Fruit fly (Drosophila melanogaster) whole organism, embryonic: ENCODE results near the gene path.

ENCODE experiments used
- Atf6 ChIP-seq: fragments of 200-800 bp; sonication (Bioruptor generic); IDR thresholded peaks from 2 replicates; pipeline ENCODE4 v1.3.6; 2022; ENCODE audit warnings: missing biosample characterization, missing genetic modification characterization
- Awh ChIP-seq: fragments of 200-800 bp; sonication (Bioruptor generic); IDR thresholded peaks from 2 replicates; pipeline ENCODE4, ENCODE4 v1.3.6; 2022; ENCODE audit warnings: missing biosample characterization, missing genetic modification characterization
- B-H2 ChIP-seq: fragments of 200-800 bp; sonication (Bioruptor generic); optimal IDR thresholded peaks from 2 replicates; lab custom pipeline; 2018; ENCODE audit warnings: missing biosample characterization, mild to moderate bottlenecking, missing genetic modification characterization
- BtbVII ChIP-seq: fragments of 200-800 bp; sonication (Bioruptor generic); optimal IDR thresholded peaks from 3 replicates; lab custom pipeline; 2017; ENCODE audit warnings: missing biosample characterization, mild to moderate bottlenecking, missing genetic modification characterization
- CG10147 ChIP-seq: fragments of 200-800 bp; sonication (Bioruptor generic); optimal IDR thresholded peaks from 2 replicates; lab custom pipeline; 2019; ENCODE audit warnings: missing biosample characterization, mild to moderate bottlenecking, missing genetic modification characterization, moderate library complexity
- CG10462 ChIP-seq: fragments of 200-800 bp; sonication (Bioruptor generic); optimal IDR thresholded peaks from 2 replicates; lab custom pipeline; 2016; ENCODE audit warnings: missing biosample characterization, missing genetic modification characterization
- CG10959 ChIP-seq: fragments of 200-800 bp; sonication (Bioruptor generic); IDR thresholded peaks from 2 replicates; pipeline ENCODE4 v1.3.6; 2022; ENCODE audit warnings: missing biosample characterization, missing genetic modification characterization
- CG11560 ChIP-seq: fragments of 200-800 bp; sonication (Bioruptor generic); IDR thresholded peaks from 3 replicates; pipeline ENCODE4 v1.3.6; 2022; ENCODE audit warnings: missing biosample characterization, missing genetic modification characterization
- CG11696 ChIP-seq: fragments of 200-800 bp; sonication (Bioruptor generic); IDR thresholded peaks from 2 replicates; pipeline ENCODE4 v1.3.6; 2022; ENCODE audit warnings: missing biosample characterization, missing genetic modification characterization
- CG12071 ChIP-seq: fragments of 200-800 bp; sonication (Bioruptor generic); optimal IDR thresholded peaks from 3 replicates; lab custom pipeline; 2018; ENCODE audit warnings: missing biosample characterization, mild to moderate bottlenecking, missing genetic modification characterization
- CG13296 ChIP-seq: fragments of 200-800 bp; sonication (Bioruptor generic); optimal IDR thresholded peaks from 3 replicates; lab custom pipeline; 2018; ENCODE audit warnings: missing biosample characterization, mild to moderate bottlenecking, missing genetic modification characterization
- CG17328 ChIP-seq: fragments of 200-800 bp; sonication (Bioruptor generic); IDR thresholded peaks from 2 replicates; pipeline ENCODE4 v1.3.6; 2022; ENCODE audit warnings: missing biosample characterization, missing genetic modification characterization
- CG17829 ChIP-seq: fragments of 200-800 bp; optimal IDR thresholded peaks from 2 replicates; lab custom pipeline; 2019; ENCODE audit warnings: missing biosample characterization, mild to moderate bottlenecking, missing genetic modification characterization, moderate library complexity
- CG2678 ChIP-seq: fragments of 200-800 bp; sonication (Bioruptor generic); optimal IDR thresholded peaks from 3 replicates; lab custom pipeline; 2019; ENCODE audit warnings: missing biosample characterization, mild to moderate bottlenecking, missing genetic modification characterization, moderate library complexity
- CG30431 ChIP-seq: fragments of 200-800 bp; sonication (Bioruptor generic); optimal IDR thresholded peaks from 2 replicates; lab custom pipeline; 2017; ENCODE audit warnings: missing biosample characterization, missing genetic modification characterization
- CG34376 ChIP-seq: fragments of 200-800 bp; sonication (Bioruptor generic); optimal IDR thresholded peaks from 2 replicates; lab custom pipeline; 2018; ENCODE audit warnings: missing biosample characterization, mild to moderate bottlenecking, missing genetic modification characterization
- CG3847 ChIP-seq: fragments of 200-800 bp; sonication (Bioruptor generic); IDR thresholded peaks from 2 replicates; pipeline ENCODE4 v1.3.6; 2022; ENCODE audit warnings: missing biosample characterization, missing genetic modification characterization
- CG4360 ChIP-seq: fragments of 200-800 bp; sonication (Bioruptor generic); IDR thresholded peaks from 2 replicates; pipeline ENCODE4 v1.3.6; 2022; ENCODE audit warnings: missing biosample characterization, missing genetic modification characterization
- CG4854 ChIP-seq: fragments of 200-800 bp; sonication (Bioruptor generic); optimal IDR thresholded peaks from 2 replicates; lab custom pipeline; 2016; ENCODE audit warnings: missing biosample characterization, missing genetic modification characterization, inconsistent platforms
- CG6791 ChIP-seq: fragments of 200-800 bp; sonication (Bioruptor generic); IDR thresholded peaks from 3 replicates; pipeline ENCODE4 v1.3.6; 2022; ENCODE audit warnings: missing biosample characterization, missing genetic modification characterization; ENCODE audit not compliant: partially characterized antibody
- CG7987 ChIP-seq: fragments of 200-800 bp; sonication (Bioruptor generic); optimal IDR thresholded peaks from 2 replicates; lab custom pipeline; 2018; ENCODE audit warnings: missing biosample characterization, mild to moderate bottlenecking, missing genetic modification characterization, moderate library complexity
- Chrac-16 ChIP-seq: fragments of 200-800 bp; sonication (Bioruptor generic); optimal IDR thresholded peaks from 3 replicates; lab custom pipeline; 2016; ENCODE audit warnings: missing biosample characterization, missing genetic modification characterization
- Dek ChIP-seq: fragments of 200-800 bp; sonication (Bioruptor generic); optimal IDR thresholded peaks from 3 replicates; lab custom pipeline; 2019; ENCODE audit warnings: missing biosample characterization, mild to moderate bottlenecking, missing genetic modification characterization, moderate library complexity
- E2f2 ChIP-seq: fragments of 200-800 bp; sonication (Bioruptor generic); IDR thresholded peaks from 2 replicates; pipeline ENCODE4 v1.3.6; 2022; ENCODE audit warnings: missing biosample characterization, missing genetic modification characterization
- Fer3 ChIP-seq: fragments of 200-800 bp; sonication (Bioruptor generic); optimal IDR thresholded peaks from 2 replicates; lab custom pipeline; 2018; ENCODE audit warnings: missing biosample characterization, mild to moderate bottlenecking, missing genetic modification characterization, moderate library complexity
- Gug ChIP-seq: fragments of 200-800 bp; sonication (Bioruptor generic); IDR thresholded peaks from 4 replicates; pipeline ENCODE4 v1.3.6; 2022; ENCODE audit warnings: missing biosample characterization, missing genetic modification characterization
- HLH54F ChIP-seq: fragments of 200-800 bp; sonication (Bioruptor generic); optimal IDR thresholded peaks from 3 replicates; lab custom pipeline; 2016; ENCODE audit warnings: missing biosample characterization, missing genetic modification characterization
- MESR4 ChIP-seq: fragments of 200-800 bp; sonication (Bioruptor generic); optimal IDR thresholded peaks from 2 replicates; lab custom pipeline; 2018; ENCODE audit warnings: missing biosample characterization, mild to moderate bottlenecking, missing genetic modification characterization, moderate library complexity
- Med ChIP-seq: fragments of 200-800 bp; sonication (Bioruptor generic); peaks from one replicate; lab custom pipeline; 2016; ENCODE audit warnings: missing biosample characterization, missing genetic modification characterization, mild to moderate bottlenecking, inconsistent platforms, moderate library complexity
- Pdp1 ChIP-seq, 2 experiments: fragments of 200-800 bp; sonication (Bioruptor generic); optimal IDR thresholded peaks; 3 replicates each; lab custom pipeline; 2016; ENCODE audit warnings: missing biosample characterization in 2 of 2, missing genetic modification characterization in 2 of 2, mild to moderate bottlenecking in 1 of 2, moderate library complexity in 1 of 2
- Taf1 ChIP-seq: fragments of 200-800 bp; sonication (Bioruptor generic); IDR thresholded peaks from 2 replicates; pipeline ENCODE4 v1.3.6; 2022; ENCODE audit warnings: missing biosample characterization, missing genetic modification characterization
- Tbp ChIP-seq: fragments of >200 bp; optimal IDR thresholded peaks from 2 replicates; lab custom pipeline; 2018; ENCODE audit warnings: missing biosample characterization, missing genetic modification characterization
- abd-A ChIP-seq: fragments of 200-800 bp; sonication (Bioruptor generic); optimal IDR thresholded peaks from 3 replicates; lab custom pipeline; 2019; ENCODE audit warnings: missing biosample characterization, mild to moderate bottlenecking, missing genetic modification characterization, moderate library complexity
- amos ChIP-seq: fragments of 200-800 bp; sonication (Bioruptor generic); IDR thresholded peaks from 2 replicates; pipeline ENCODE4 v1.3.6; 2022; ENCODE audit warnings: missing biosample characterization, missing genetic modification characterization; ENCODE audit not compliant: partially characterized antibody
- ase ChIP-seq: fragments of 200-800 bp; sonication (Bioruptor generic); IDR thresholded peaks from 3 replicates; pipeline ENCODE4 v1.3.6; 2022; ENCODE audit warnings: missing biosample characterization, missing genetic modification characterization
- crol ChIP-seq: fragments of 200-800 bp; sonication (Bioruptor generic); IDR thresholded peaks from 2 replicates; pipeline ENCODE4 v1.3.6; 2022; ENCODE audit warnings: missing biosample characterization, missing genetic modification characterization
- cwo ChIP-seq: fragments of 200-800 bp; sonication (Bioruptor generic); optimal IDR thresholded peaks from 3 replicates; lab custom pipeline; 2017; ENCODE audit warnings: missing biosample characterization, missing genetic modification characterization, mild to moderate bottlenecking, moderate library complexity, missing genetic modification reagents
- dimm ChIP-seq: fragments of 200-800 bp; sonication (Bioruptor generic); IDR thresholded peaks from 2 replicates; pipeline ENCODE4 v1.3.6; 2022; ENCODE audit warnings: missing biosample characterization, missing genetic modification characterization
- exex ChIP-seq: fragments of 200-800 bp; sonication (Bioruptor generic); optimal IDR thresholded peaks from 4 replicates; lab custom pipeline; 2018; ENCODE audit warnings: missing biosample characterization, mild to moderate bottlenecking, missing genetic modification characterization, moderate library complexity
- eyg ChIP-seq: fragments of 200-800 bp; sonication (Bioruptor generic); optimal IDR thresholded peaks from 3 replicates; lab custom pipeline; 2016; ENCODE audit warnings: missing biosample characterization, missing genetic modification characterization
- ind ChIP-seq: fragments of 200-800 bp; sonication (Bioruptor generic); optimal IDR thresholded peaks from 3 replicates; lab custom pipeline; 2016; ENCODE audit warnings: missing biosample characterization, missing genetic modification characterization
- knrl ChIP-seq: fragments of 200-800 bp; sonication (Bioruptor generic); IDR thresholded peaks from 3 replicates; pipeline ENCODE4 v1.3.6; 2022; ENCODE audit warnings: missing biosample characterization, missing genetic modification characterization; ENCODE audit not compliant: partially characterized antibody
- lab ChIP-seq: fragments of 200-800 bp; sonication (Bioruptor generic); optimal IDR thresholded peaks from 3 replicates; lab custom pipeline; 2017; ENCODE audit warnings: missing biosample characterization, missing genetic modification characterization, mild to moderate bottlenecking, moderate library complexity, missing genetic modification reagents
- nmo ChIP-seq: fragments of 200-800 bp; sonication (Bioruptor generic); optimal IDR thresholded peaks from 2 replicates; lab custom pipeline; 2018; ENCODE audit warnings: missing biosample characterization, mild to moderate bottlenecking, missing genetic modification characterization, moderate library complexity
- pho ChIP-seq: fragments of 200-800 bp; sonication (Bioruptor generic); optimal IDR thresholded peaks from 2 replicates; lab custom pipeline; 2016; ENCODE audit warnings: missing biosample characterization, missing genetic modification characterization
- pita ChIP-seq: fragments of 200-800 bp; sonication (Bioruptor generic); optimal IDR thresholded peaks from 2 replicates; lab custom pipeline; 2017; ENCODE audit warnings: missing biosample characterization, mild to moderate bottlenecking, missing genetic modification characterization
- row ChIP-seq: fragments of 200-800 bp; sonication (Bioruptor generic); IDR thresholded peaks from 3 replicates; pipeline ENCODE4 v1.3.6; 2022; ENCODE audit warnings: missing biosample characterization, missing genetic modification characterization
- schlank ChIP-seq: fragments of 200-800 bp; sonication (Bioruptor generic); optimal IDR thresholded peaks from 2 replicates; lab custom pipeline; 2018; ENCODE audit warnings: missing biosample characterization, mild to moderate bottlenecking, missing genetic modification characterization
- sqz ChIP-seq: fragments of 200-800 bp; sonication (Bioruptor generic); optimal IDR thresholded peaks from 3 replicates; lab custom pipeline; 2018; ENCODE audit warnings: missing biosample characterization, mild to moderate bottlenecking, missing genetic modification characterization

path gene

dm6 chr3L:9509037-9509830 lies 4.1 kb upstream of the path start, which contains the start of gene CG3408 (continued):
- TF ChIP-seq Chrac-16 = no peak
- TF ChIP-seq nmo (GFP tag; lab: Kevin White, UChicago) = peak; percentile 37
- no peak for TF ChIP-seq ase (GFP tag; lab: Robert Waterston, UW)
- TF ChIP-seq CG13296 = no peak
- TF ChIP-seq B-H2 = peak; percentile 23
- TF ChIP-seq CG10959 = peak; percentile 74; the same call in 1 of the 2 replicates
- TF ChIP-seq schlank (tag; lab: Kevin White, UChicago) = no peak
- TF ChIP-seq exex = peak; percentile 76
- TF ChIP-seq eyg (GFP tag; lab: Kevin White, UChicago) = peak; percentile 18
- TF ChIP-seq CG3847 (GFP tag; lab: Robert Waterston, UW) = no peak
- TF ChIP-seq dimm = no peak
- peak; percentile 88 for TF ChIP-seq crol (GFP tag; lab: Robert Waterston, UW)
- no peak for TF ChIP-seq CG12071 (GFP tag; lab: Kevin White, UChicago)
- peak; percentile 73 for TF ChIP-seq E2f2 (GFP tag; lab: Robert Waterston, UW)
- no peak for TF ChIP-seq Awh (GFP tag; lab: Robert Waterston, UW)
- no peak for TF ChIP-seq CG10462 (GFP tag; lab: Kevin White, UChicago)
- TF ChIP-seq row (GFP tag; lab: Robert Waterston, UW) = no peak; the same call in 2 of the 3 replicates
- TF ChIP-seq BtbVII = no peak
- TF ChIP-seq Pdp1 (GFP tag; optimal IDR thresholded peaks at IDR 0.05; lab: Kevin White, UChicago) = peak in 1 of 2 experiments; percentile 50
- no peak for TF ChIP-seq CG2678 (tag; lab: Kevin White, UChicago)
- no peak for TF ChIP-seq CG10147 (GFP tag; lab: Kevin White, UChicago)
- peak; percentile 64 for TF ChIP-seq sqz (GFP tag; lab: Kevin White, UChicago)
- peak; percentile 94 for TF ChIP-seq CG4360
- no peak for TF ChIP-seq CG30431
- TF ChIP-seq Atf6 (GFP tag; lab: Robert Waterston, UW) = 0 out of 2 replicates have a peak, but pooled peaks have one; percentile 6
- no peak for TF ChIP-seq pita (GFP tag; lab: Kevin White, UChicago)
- TF ChIP-seq CG17829 (tag; lab: Kevin White, UChicago) = peak; percentile 20
- TF ChIP-seq CG34376 (GFP tag; lab: Kevin White, UChicago) = peak; percentile 82
- peak; percentile 18 for TF ChIP-seq pho (GFP tag; lab: Kevin White, UChicago)
- no peak for TF ChIP-seq Taf1 (GFP tag; lab: Robert Waterston, UW)
- no peak for TF ChIP-seq CG11696 (GFP tag; lab: Robert Waterston, UW)
- peak; percentile 61 for TF ChIP-seq abd-A
- peak; percentile 58; the same call in 1 of the 2 replicates for TF ChIP-seq amos
- TF ChIP-seq ind (GFP tag; lab: Kevin White, UChicago) = no peak
- peak; percentile 35 for TF ChIP-seq MESR4 (GFP tag; lab: Kevin White, UChicago)
- TF ChIP-seq Fer3 = no peak
- peak; percentile 32; the same call in 1 of the 3 replicates for TF ChIP-seq knrl (GFP tag; lab: Robert Waterston, UW)
- TF ChIP-seq lab (GFP tag; lab: Kevin White, UChicago) = peak; percentile 35
- no peak for TF ChIP-seq CG11560 (tag; lab: Robert Waterston, UW)
- TF ChIP-seq HLH54F = no peak
- TF ChIP-seq CG4854 (GFP tag; lab: Kevin White, UChicago) = peak; percentile 22
- TF ChIP-seq CG6791 (GFP tag; lab: Robert Waterston, UW) = 0 out of 3 replicates have a peak, but pooled peaks have one; percentile 16
- no peak for TF ChIP-seq CG17328 (GFP tag; lab: Robert Waterston, UW)
- no peak for TF ChIP-seq Tbp (GFP tag; lab: Kevin White, UChicago)
- TF ChIP-seq Gug (GFP tag; lab: Robert Waterston, UW) = no peak
- TF ChIP-seq Med (GFP tag; lab: Kevin White, UChicago) = peak; percentile 97
- peak; percentile 4 for TF ChIP-seq CG7987
- TF ChIP-seq cwo = no peak
- TF ChIP-seq Dek (tag; lab: Kevin White, UChicago) = no peak
